Fruit fly (Drosophila melanogaster) whole organism, embryonic: ENCODE measurements around the gene kis.
A peak's percentile ranks its signal among the peaks of the same experiment; 100 is the strongest.

Source experiments
- Asciz ChIP-seq: fragments of 200-800 bp; sonication (Bioruptor generic); optimal IDR thresholded peaks from 2 replicates; lab custom pipeline; 2017; ENCODE audit warnings: missing biosample characterization, mild to moderate bottlenecking, missing genetic modification characterization, missing genetic modification reagents
- B-H2 ChIP-seq: fragments of 200-800 bp; sonication (Bioruptor generic); optimal IDR thresholded peaks from 2 replicates; lab custom pipeline; 2018; ENCODE audit warnings: missing biosample characterization, mild to moderate bottlenecking, missing genetic modification characterization
- CG10209 ChIP-seq: fragments of 200-800 bp; sonication (Bioruptor generic); optimal IDR thresholded peaks from 3 replicates; lab custom pipeline; 2017; ENCODE audit warnings: missing biosample characterization, mild to moderate bottlenecking, missing genetic modification characterization, missing genetic modification reagents
- CG10366 ChIP-seq: fragments of 200-800 bp; sonication (Bioruptor generic); IDR thresholded peaks from 2 replicates; pipeline ENCODE4 v1.3.6; 2022; ENCODE audit warnings: missing biosample characterization, missing genetic modification characterization
- CG10431 ChIP-seq: fragments of 200-800 bp; sonication (Bioruptor generic); optimal IDR thresholded peaks from 3 replicates; lab custom pipeline; 2018; ENCODE audit warnings: missing biosample characterization, mild to moderate bottlenecking, missing genetic modification characterization
- CG10959 ChIP-seq: fragments of 200-800 bp; sonication (Bioruptor generic); IDR thresholded peaks from 2 replicates; pipeline ENCODE4 v1.3.6; 2022; ENCODE audit warnings: missing biosample characterization, missing genetic modification characterization
- CG11085 ChIP-seq: fragments of 200-800 bp; sonication (Bioruptor generic); IDR thresholded peaks from 2 replicates; pipeline ENCODE4 v1.3.6; 2022; ENCODE audit warnings: missing biosample characterization, missing genetic modification characterization
- CG12659 ChIP-seq: fragments of 200-800 bp; sonication (Bioruptor generic); optimal IDR thresholded peaks from 3 replicates; lab custom pipeline; 2017; ENCODE audit warnings: mild to moderate bottlenecking, missing biosample characterization, missing genetic modification reagents, missing genetic modification characterization
- CG12744 ChIP-seq: fragments of 200-800 bp; sonication (Bioruptor generic); optimal IDR thresholded peaks from 2 replicates; lab custom pipeline; 2016; ENCODE audit warnings: missing biosample characterization, missing genetic modification characterization
- CG13424 ChIP-seq: fragments of 200-800 bp; sonication (Bioruptor generic); optimal IDR thresholded peaks from 2 replicates; lab custom pipeline; 2019; ENCODE audit warnings: missing biosample characterization, mild to moderate bottlenecking, missing genetic modification characterization, moderate library complexity
- CG17359 ChIP-seq: fragments of 200-800 bp; sonication (Bioruptor generic); optimal IDR thresholded peaks from 3 replicates; lab custom pipeline; 2018; ENCODE audit warnings: missing biosample characterization, mild to moderate bottlenecking, missing genetic modification characterization, moderate library complexity
- CG18764 ChIP-seq: fragments of 200-800 bp; sonication (Bioruptor generic); optimal IDR thresholded peaks from 3 replicates; lab custom pipeline; 2016; ENCODE audit warnings: missing biosample characterization, missing genetic modification characterization
- CG3407 ChIP-seq: fragments of 200-800 bp; sonication (Bioruptor generic); optimal IDR thresholded peaks from 2 replicates; lab custom pipeline; 2018; ENCODE audit warnings: missing biosample characterization, mild to moderate bottlenecking, missing genetic modification characterization
- CG6272 ChIP-seq: fragments of 200-800 bp; sonication (Bioruptor generic); IDR thresholded peaks from 2 replicates; pipeline ENCODE4 v1.3.6; 2022; ENCODE audit warnings: missing biosample characterization, missing genetic modification characterization
- CG6765 ChIP-seq: fragments of 200-800 bp; sonication (Bioruptor generic); optimal IDR thresholded peaks from 3 replicates; lab custom pipeline; 2017; ENCODE audit warnings: missing biosample characterization, mild to moderate bottlenecking, missing genetic modification characterization
- CG6854 ChIP-seq: fragments of 200-800 bp; sonication (Bioruptor generic); optimal IDR thresholded peaks from 3 replicates; lab custom pipeline; 2017; ENCODE audit warnings: missing biosample characterization, mild to moderate bottlenecking, missing genetic modification characterization
- Chrac-16 ChIP-seq: fragments of 200-800 bp; sonication (Bioruptor generic); optimal IDR thresholded peaks from 3 replicates; lab custom pipeline; 2016; ENCODE audit warnings: missing biosample characterization, missing genetic modification characterization
- Dek ChIP-seq: fragments of 200-800 bp; sonication (Bioruptor generic); optimal IDR thresholded peaks from 3 replicates; lab custom pipeline; 2019; ENCODE audit warnings: missing biosample characterization, mild to moderate bottlenecking, missing genetic modification characterization, moderate library complexity
- Dp ChIP-seq: fragments of 200-800 bp; sonication (Bioruptor generic); optimal IDR thresholded peaks from 2 replicates; lab custom pipeline; 2018; ENCODE audit warnings: missing biosample characterization, mild to moderate bottlenecking, missing genetic modification characterization, moderate library complexity
- HLH54F ChIP-seq: fragments of 200-800 bp; sonication (Bioruptor generic); optimal IDR thresholded peaks from 3 replicates; lab custom pipeline; 2016; ENCODE audit warnings: missing biosample characterization, missing genetic modification characterization
- Hmx ChIP-seq: fragments of 200-800 bp; sonication (Bioruptor generic); optimal IDR thresholded peaks from 2 replicates; lab custom pipeline; 2016; ENCODE audit warnings: missing biosample characterization, missing genetic modification characterization
- Hr51 ChIP-seq, 2 experiments: fragments of 200-800 bp; sonication (Bioruptor generic); optimal IDR thresholded peaks; 2 replicates in 1 of 2; 3 replicates in 1 of 2; lab custom pipeline; 2016 to 2018; ENCODE audit warnings: missing biosample characterization in 2 of 2, missing genetic modification characterization in 2 of 2, mild to moderate bottlenecking in 1 of 2, moderate library complexity in 1 of 2
- Hr78 ChIP-seq, 2 experiments: fragments of 200-800 bp in 1 of 2; fragments of >200 bp in 1 of 2; sonication (Bioruptor generic) in 1 of 2; optimal IDR thresholded peaks; 2 replicates each; lab custom pipeline; 2017 to 2019; ENCODE audit warnings: missing biosample characterization in 2 of 2, missing genetic modification characterization in 2 of 2, mild to moderate bottlenecking in 1 of 2, moderate library complexity in 1 of 2
- MESR4 ChIP-seq: fragments of 200-800 bp; sonication (Bioruptor generic); optimal IDR thresholded peaks from 2 replicates; lab custom pipeline; 2018; ENCODE audit warnings: missing biosample characterization, mild to moderate bottlenecking, missing genetic modification characterization, moderate library complexity
- Mes4 ChIP-seq: fragments of 200-800 bp; sonication (Bioruptor generic); optimal IDR thresholded peaks from 2 replicates; lab custom pipeline; 2016; ENCODE audit warnings: missing biosample characterization, missing genetic modification characterization
- NfI ChIP-seq: fragments of 200-800 bp; sonication (Bioruptor generic); optimal IDR thresholded peaks from 3 replicates; lab custom pipeline; 2018; ENCODE audit warnings: missing biosample characterization, mild to moderate bottlenecking, missing genetic modification characterization, moderate library complexity
- Ravus ChIP-seq: fragments of 200-800 bp; sonication (Bioruptor generic); IDR thresholded peaks from 2 replicates; pipeline ENCODE4 v1.3.6; 2022; ENCODE audit warnings: missing biosample characterization, missing genetic modification characterization
- Sin3A ChIP-seq: fragments of >200 bp; optimal IDR thresholded peaks from 2 replicates; lab custom pipeline; 2018
- Sox100B ChIP-seq: fragments of 200-800 bp; sonication (Bioruptor generic); optimal IDR thresholded peaks from 3 replicates; lab custom pipeline; 2018; ENCODE audit warnings: missing biosample characterization, mild to moderate bottlenecking, missing genetic modification characterization
- Stat92E ChIP-seq, 3 experiments: fragments of >200 bp in 2 of 3; fragments of 200-800 bp in 1 of 3; sonication (Bioruptor generic) in 1 of 3; optimal IDR thresholded peaks; 2 replicates each; lab custom pipeline; 2017 to 2019; ENCODE audit warnings: missing biosample characterization in 3 of 3, missing genetic modification characterization in 3 of 3, mild to moderate bottlenecking in 1 of 3, moderate library complexity in 1 of 3
- Usf ChIP-seq: fragments of 200-800 bp; sonication (Bioruptor generic); optimal IDR thresholded peaks from 2 replicates; lab custom pipeline; 2017; ENCODE audit warnings: missing genotype, missing biosample characterization, missing genetic modification characterization
- ara ChIP-seq: fragments of 200-800 bp; sonication (Bioruptor generic); IDR thresholded peaks from 2 replicates; pipeline ENCODE4 v1.3.6; 2022; ENCODE audit warnings: missing biosample characterization, missing genetic modification characterization
- crp ChIP-seq, 2 experiments: fragments of 200-800 bp; sonication (Bioruptor generic); optimal IDR thresholded peaks; 2 replicates in 1 of 2; 3 replicates in 1 of 2; lab custom pipeline; 2017; ENCODE audit warnings: missing biosample characterization in 2 of 2, missing genetic modification characterization in 2 of 2, mild to moderate bottlenecking in 1 of 2, moderate library complexity in 1 of 2
- dysf ChIP-seq: fragments of 200-800 bp; sonication (Bioruptor generic); IDR thresholded peaks from 3 replicates; pipeline ENCODE4 v1.3.6; 2022; ENCODE audit warnings: missing biosample characterization, missing genetic modification characterization
- eve ChIP-seq, 2 experiments: fragments of >200 bp; optimal IDR thresholded peaks; 2 replicates each; lab custom pipeline; 2017; ENCODE audit warnings: missing biosample characterization in 2 of 2, missing genetic modification characterization in 2 of 2
- ewg ChIP-seq: fragments of 200-800 bp; sonication (Bioruptor generic); optimal IDR thresholded peaks from 3 replicates; lab custom pipeline; 2017; ENCODE audit warnings: mild to moderate bottlenecking, missing biosample characterization, missing genetic modification reagents, missing genetic modification characterization
- h ChIP-seq: fragments of >200 bp; optimal IDR thresholded peaks from 2 replicates; lab custom pipeline; 2017
- hth ChIP-seq: fragments of >200 bp; optimal IDR thresholded peaks from 2 replicates; lab custom pipeline; 2017; ENCODE audit warnings: inconsistent platforms
- lov ChIP-seq, 2 experiments: fragments of 200-800 bp in 1 of 2; fragments of >200 bp in 1 of 2; sonication (Bioruptor generic) in 1 of 2; IDR thresholded peaks in 1 of 2; optimal IDR thresholded peaks in 1 of 2; 2 replicates in 1 of 2; 3 replicates in 1 of 2; pipeline versions ENCODE4 v1.3.6 to Lab custom; 2017 to 2022; ENCODE audit warnings: missing biosample characterization in 1 of 2, missing genetic modification characterization in 1 of 2
- nerfin-1 ChIP-seq: fragments of 200-800 bp; sonication (Bioruptor generic); optimal IDR thresholded peaks from 3 replicates; lab custom pipeline; 2019; ENCODE audit warnings: missing biosample characterization, mild to moderate bottlenecking, missing genetic modification characterization, moderate library complexity
- pum ChIP-seq: fragments of 200-800 bp; sonication (Bioruptor generic); optimal IDR thresholded peaks from 2 replicates; lab custom pipeline; 2016; ENCODE audit warnings: missing biosample characterization, missing genetic modification characterization
- run ChIP-seq: fragments of 200-800 bp; sonication (Bioruptor generic); optimal IDR thresholded peaks from 3 replicates; lab custom pipeline; 2018; ENCODE audit warnings: missing biosample characterization, mild to moderate bottlenecking, missing genetic modification characterization
- salm ChIP-seq: fragments of 200-800 bp; sonication (Bioruptor generic); optimal IDR thresholded peaks from 2 replicates; lab custom pipeline; 2018; ENCODE audit warnings: missing biosample characterization, mild to moderate bottlenecking, missing genetic modification characterization
- seq ChIP-seq: fragments of 200-800 bp; sonication (Bioruptor generic); IDR thresholded peaks from 2 replicates; pipeline ENCODE4 v1.3.6; 2022; ENCODE audit warnings: missing biosample characterization, missing genetic modification characterization
- stc ChIP-seq: fragments of 200-800 bp; sonication (Bioruptor generic); IDR thresholded peaks from 2 replicates; pipeline ENCODE4 v1.3.6; 2022; ENCODE audit warnings: missing biosample characterization, missing genetic modification characterization
- stwl ChIP-seq: fragments of 200-800 bp; sonication (Bioruptor generic); optimal IDR thresholded peaks from 3 replicates; lab custom pipeline; 2018; ENCODE audit warnings: missing biosample characterization, mild to moderate bottlenecking, missing genetic modification characterization, moderate library complexity
- tll ChIP-seq, 2 experiments: fragments of 200-800 bp in 1 of 2; fragments of >200 bp in 1 of 2; sonication (Bioruptor generic) in 1 of 2; optimal IDR thresholded peaks; 2 replicates each; lab custom pipeline; 2017 to 2019; ENCODE audit warnings: missing biosample characterization in 2 of 2, missing genetic modification characterization in 2 of 2, mild to moderate bottlenecking in 1 of 2, moderate library complexity in 1 of 2
- unpg ChIP-seq: fragments of 200-800 bp; sonication (Bioruptor generic); optimal IDR thresholded peaks from 3 replicates; lab custom pipeline; 2018; ENCODE audit warnings: missing biosample characterization, mild to moderate bottlenecking, missing genetic modification characterization, moderate library complexity
- vnd ChIP-seq: fragments of 200-800 bp; sonication (Bioruptor generic); IDR thresholded peaks from 3 replicates; pipeline ENCODE4 v1.3.6; 2022; ENCODE audit warnings: missing biosample characterization, missing genetic modification characterization; ENCODE audit not compliant: partially characterized antibody

kis gene

dm6 chr2L:207129-207813 lies 43.4 kb downstream of the kis start, which contains the start of the genes Tbc1d15-17 and CG11617 (continued):
- TF ChIP-seq Dp (peak; percentile 62), CG10209 (GFP tag; lab: Kevin White, UChicago) (no peak), h (lab: Kevin White, UChicago) (no peak), salm (tag; lab: Kevin White, UChicago) (no peak), hth (lab: Kevin White, UChicago) (no peak), stc (GFP tag; lab: Robert Waterston, UW) (no peak), stwl (peak; percentile 81), Mes4 (GFP tag; lab: Kevin White, UChicago) (no peak), dysf (GFP tag; lab: Robert Waterston, UW) (peak; percentile 9; the same call in 1 of the 3 replicates), Asciz (GFP tag; lab: Kevin White, UChicago) (no peak), CG6854 (GFP tag; lab: Kevin White, UChicago) (no peak), CG11085 (GFP tag; lab: Robert Waterston, UW) (no peak), unpg (GFP tag; lab: Kevin White, UChicago) (no peak), ewg (GFP tag; lab: Kevin White, UChicago) (no peak), nerfin-1 (tag; lab: Kevin White, UChicago) (peak; percentile 71), pum (GFP tag; lab: Kevin White, UChicago) (no peak), CG6765 (GFP tag; lab: Kevin White, UChicago) (peak; percentile 22), Stat92E (GFP tag; optimal IDR thresholded peaks at IDR 0.05; lab: Kevin White, UChicago) (peak in 1 of 3 experiments; percentile 32), CG10959 (GFP tag; lab: Robert Waterston, UW) (no peak), HLH54F (GFP tag; lab: Kevin White, UChicago) (no peak), Hmx (no peak), Chrac-16 (no peak), Sin3A (lab: Kevin White, UChicago) (peak; percentile 66), CG12744 (GFP tag; lab: Kevin White, UChicago) (no peak), crp (GFP tag; optimal IDR thresholded peaks at IDR 0.05; lab: Kevin White, UChicago) (no peak), B-H2 (GFP tag; lab: Kevin White, UChicago) (peak; percentile 32), ara (GFP tag; lab: Robert Waterston, UW) (peak; percentile 30; the same call in 1 of the 2 replicates), eve (GFP tag; optimal IDR thresholded peaks at IDR 0.05; lab: Kevin White, UChicago) (no peak), Hr78 (GFP tag; optimal IDR thresholded peaks at IDR 0.05; lab: Kevin White, UChicago) (no peak), CG10366 (GFP tag; lab: Robert Waterston, UW) (no peak), CG13424 (tag; lab: Kevin White, UChicago) (no peak), CG6272 (GFP tag; lab: Robert Waterston, UW) (no peak), CG3407 (GFP tag; lab: Kevin White, UChicago) (no peak), Sox100B (GFP tag; lab: Kevin White, UChicago) (no peak), NfI (GFP tag; lab: Kevin White, UChicago) (peak; percentile 13), Ravus (GFP tag; lab: Robert Waterston, UW) (no peak), Usf (no peak), Dek (tag; lab: Kevin White, UChicago) (peak; percentile 15), tll (GFP tag; optimal IDR thresholded peaks at IDR 0.05; lab: Kevin White, UChicago) (peak in 1 of 2 experiments; percentile 31), seq (GFP tag; lab: Robert Waterston, UW) (no peak), run (no peak), CG10431 (peak; percentile 68), CG18764 (no peak), CG17359 (tag; lab: Kevin White, UChicago) (no peak), MESR4 (GFP tag; lab: Kevin White, UChicago) (peak; percentile 86), vnd (GFP tag; lab: Robert Waterston, UW) (0 out of 3 replicates have a peak, but pooled peaks have one; percentile 20), lov (optimal IDR thresholded peaks at IDR 0.05; lab: Kevin White, UChicago) (no peak), lov (GFP tag; IDR thresholded peaks at IDR 0.05; lab: Robert Waterston, UW) (no peak), Hr51 (GFP tag; optimal IDR thresholded peaks at IDR 0.05; lab: Kevin White, UChicago) (no peak), CG12659 (GFP tag; lab: Kevin White, UChicago) (peak; percentile 84)
